Fruit fly (Drosophila melanogaster) whole organism, embryonic: Measurements from ENCODE around the gene Ptp99A.

Experiments used
- Atf3 ChIP-seq: fragments of 200-800 bp; sonication (Bioruptor generic); optimal IDR thresholded peaks from 3 replicates; lab custom pipeline; 2016; ENCODE audit warnings: missing biosample characterization, missing genetic modification characterization
- BEAF-32 ChIP-seq: fragments of 200-800 bp; sonication (Bioruptor generic); optimal IDR thresholded peaks from 3 replicates; lab custom pipeline; 2017; ENCODE audit warnings: missing biosample characterization, missing genetic modification characterization, mild to moderate bottlenecking, moderate library complexity, missing genetic modification reagents
- CG10366 ChIP-seq: fragments of 200-800 bp; sonication (Bioruptor generic); IDR thresholded peaks from 2 replicates; pipeline ENCODE4 v1.3.6; 2022; ENCODE audit warnings: missing biosample characterization, missing genetic modification characterization
- CG11696 ChIP-seq: fragments of 200-800 bp; sonication (Bioruptor generic); IDR thresholded peaks from 2 replicates; pipeline ENCODE4 v1.3.6; 2022; ENCODE audit warnings: missing biosample characterization, missing genetic modification characterization
- CG11723 ChIP-seq: fragments of 200-800 bp; sonication (Bioruptor generic); optimal IDR thresholded peaks from 2 replicates; lab custom pipeline; 2017; ENCODE audit warnings: missing biosample characterization, mild to moderate bottlenecking, missing genetic modification characterization
- CG12071 ChIP-seq: fragments of 200-800 bp; sonication (Bioruptor generic); optimal IDR thresholded peaks from 3 replicates; lab custom pipeline; 2018; ENCODE audit warnings: missing biosample characterization, mild to moderate bottlenecking, missing genetic modification characterization
- CG12219 ChIP-seq: fragments of 200-800 bp; sonication (Bioruptor generic); optimal IDR thresholded peaks from 3 replicates; lab custom pipeline; 2018; ENCODE audit warnings: missing biosample characterization, mild to moderate bottlenecking, missing genetic modification characterization
- CG12744 ChIP-seq: fragments of 200-800 bp; sonication (Bioruptor generic); optimal IDR thresholded peaks from 2 replicates; lab custom pipeline; 2016; ENCODE audit warnings: missing biosample characterization, missing genetic modification characterization
- CG12942 ChIP-seq: fragments of 200-800 bp; sonication (Bioruptor generic); optimal IDR thresholded peaks from 3 replicates; lab custom pipeline; 2016; ENCODE audit warnings: missing biosample characterization, missing genetic modification characterization
- CG15011 ChIP-seq: fragments of 200-800 bp; sonication (Bioruptor generic); optimal IDR thresholded peaks from 3 replicates; lab custom pipeline; 2018; ENCODE audit warnings: missing biosample characterization, mild to moderate bottlenecking, missing genetic modification characterization
- CG15073 ChIP-seq: fragments of 200-800 bp; sonication (Bioruptor generic); optimal IDR thresholded peaks from 2 replicates; lab custom pipeline; 2016; ENCODE audit warnings: missing biosample characterization, missing genetic modification characterization
- CG15601 ChIP-seq: fragments of 200-800 bp; sonication (Bioruptor generic); optimal IDR thresholded peaks from 3 replicates; lab custom pipeline; 2019; ENCODE audit warnings: missing biosample characterization, mild to moderate bottlenecking, missing genetic modification characterization, moderate library complexity
- CG1602 ChIP-seq: fragments of 200-800 bp; sonication (Bioruptor generic); optimal IDR thresholded peaks from 3 replicates; lab custom pipeline; 2016; ENCODE audit warnings: missing biosample characterization, missing genetic modification characterization
- CG17359 ChIP-seq: fragments of 200-800 bp; sonication (Bioruptor generic); optimal IDR thresholded peaks from 3 replicates; lab custom pipeline; 2018; ENCODE audit warnings: missing biosample characterization, mild to moderate bottlenecking, missing genetic modification characterization, moderate library complexity
- CG17385 ChIP-seq: fragments of 200-800 bp; sonication (Bioruptor generic); optimal IDR thresholded peaks from 3 replicates; lab custom pipeline; 2018; ENCODE audit warnings: missing biosample characterization, mild to moderate bottlenecking, missing genetic modification characterization
- CG2202 ChIP-seq: fragments of 200-800 bp; sonication (Bioruptor generic); optimal IDR thresholded peaks from 2 replicates; lab custom pipeline; 2018; ENCODE audit warnings: missing biosample characterization, mild to moderate bottlenecking, missing genetic modification characterization
- CG31365 ChIP-seq: fragments of 200-800 bp; sonication (Bioruptor generic); optimal IDR thresholded peaks from 2 replicates; lab custom pipeline; 2018; ENCODE audit warnings: missing biosample characterization, mild to moderate bottlenecking, missing genetic modification characterization
- CG7357 ChIP-seq: fragments of 200-800 bp; sonication (Bioruptor generic); IDR thresholded peaks from 3 replicates; pipeline ENCODE4 v1.3.6; 2022; ENCODE audit warnings: missing biosample characterization, missing genetic modification characterization
- CG9797 ChIP-seq: fragments of 200-800 bp; sonication (Bioruptor generic); optimal IDR thresholded peaks from 3 replicates; lab custom pipeline; 2018; ENCODE audit warnings: missing biosample characterization, mild to moderate bottlenecking, missing genetic modification characterization
- CG9876 ChIP-seq: fragments of 200-800 bp; sonication (Bioruptor generic); optimal IDR thresholded peaks from 2 replicates; lab custom pipeline; 2016; ENCODE audit warnings: missing biosample characterization, missing genetic modification characterization
- E2f1 ChIP-seq: fragments of 200-800 bp; sonication (Bioruptor generic); IDR thresholded peaks from 2 replicates; pipeline ENCODE4 v1.3.6; 2022; ENCODE audit warnings: missing biosample characterization, missing genetic modification characterization
- Fer1 ChIP-seq: fragments of 200-800 bp; sonication (Bioruptor generic); optimal IDR thresholded peaks from 2 replicates; lab custom pipeline; 2017; ENCODE audit warnings: missing biosample characterization, mild to moderate bottlenecking, missing genetic modification characterization
- Gug ChIP-seq: fragments of 200-800 bp; sonication (Bioruptor generic); IDR thresholded peaks from 4 replicates; pipeline ENCODE4 v1.3.6; 2022; ENCODE audit warnings: missing biosample characterization, missing genetic modification characterization
- Jarid2 ChIP-seq: fragments of 200-800 bp; sonication (Bioruptor generic); optimal IDR thresholded peaks from 3 replicates; lab custom pipeline; 2017; ENCODE audit warnings: mild to moderate bottlenecking, missing biosample characterization, missing genetic modification reagents, missing genetic modification characterization
- Lhr ChIP-seq: fragments of 200-800 bp; sonication (Bioruptor generic); optimal IDR thresholded peaks from 3 replicates; lab custom pipeline; 2017; ENCODE audit warnings: mild to moderate bottlenecking, missing biosample characterization, missing genetic modification reagents, missing genetic modification characterization
- MTF-1 ChIP-seq: fragments of 200-800 bp; sonication (Bioruptor generic); optimal IDR thresholded peaks from 2 replicates; lab custom pipeline; 2018; ENCODE audit warnings: missing biosample characterization, mild to moderate bottlenecking, missing genetic modification characterization, borderline replicate concordance
- Med ChIP-seq: fragments of 200-800 bp; sonication (Bioruptor generic); peaks from one replicate; lab custom pipeline; 2016; ENCODE audit warnings: missing biosample characterization, missing genetic modification characterization, mild to moderate bottlenecking, inconsistent platforms, moderate library complexity
- NFAT ChIP-seq: fragments of 200-800 bp; sonication (Bioruptor generic); IDR thresholded peaks from 2 replicates; pipeline ENCODE4 v1.3.6; 2022; ENCODE audit warnings: missing biosample characterization, missing genetic modification characterization
- NfI ChIP-seq: fragments of 200-800 bp; sonication (Bioruptor generic); optimal IDR thresholded peaks from 3 replicates; lab custom pipeline; 2018; ENCODE audit warnings: missing biosample characterization, mild to moderate bottlenecking, missing genetic modification characterization, moderate library complexity
- Ravus ChIP-seq: fragments of 200-800 bp; sonication (Bioruptor generic); IDR thresholded peaks from 2 replicates; pipeline ENCODE4 v1.3.6; 2022; ENCODE audit warnings: missing biosample characterization, missing genetic modification characterization
- Rfx ChIP-seq: fragments of 200-800 bp; sonication (Bioruptor generic); IDR thresholded peaks from 2 replicates; pipeline ENCODE4 v1.3.6; 2022; ENCODE audit warnings: missing biosample characterization, missing genetic modification characterization
- Stat92E ChIP-seq, 3 experiments: fragments of >200 bp in 2 of 3; fragments of 200-800 bp in 1 of 3; sonication (Bioruptor generic) in 1 of 3; optimal IDR thresholded peaks; 2 replicates each; lab custom pipeline; 2017 to 2019; ENCODE audit warnings: missing biosample characterization in 3 of 3, missing genetic modification characterization in 3 of 3, mild to moderate bottlenecking in 1 of 3, moderate library complexity in 1 of 3
- Vsx1 ChIP-seq: fragments of 200-800 bp; sonication (Bioruptor generic); optimal IDR thresholded peaks from 2 replicates; lab custom pipeline; 2017; ENCODE audit warnings: missing biosample characterization, mild to moderate bottlenecking, missing genetic modification characterization, missing genetic modification reagents
- chif ChIP-seq, 2 experiments: fragments of 200-800 bp; sonication (Bioruptor generic); optimal IDR thresholded peaks; 3 replicates each; lab custom pipeline; 2016; ENCODE audit warnings: missing biosample characterization in 2 of 2, missing genetic modification characterization in 2 of 2
- dan ChIP-seq: fragments of 200-800 bp; sonication (Bioruptor generic); IDR thresholded peaks from 2 replicates; pipeline ENCODE4 v1.3.6; 2022; ENCODE audit warnings: missing biosample characterization, missing genetic modification characterization
- dati ChIP-seq: fragments of 200-800 bp; sonication (Bioruptor generic); IDR thresholded peaks from 2 replicates; pipeline ENCODE4 v1.3.6; 2022; ENCODE audit warnings: missing biosample characterization, missing genetic modification characterization
- dysf ChIP-seq: fragments of 200-800 bp; sonication (Bioruptor generic); IDR thresholded peaks from 3 replicates; pipeline ENCODE4 v1.3.6; 2022; ENCODE audit warnings: missing biosample characterization, missing genetic modification characterization
- en ChIP-seq: fragments of 200-800 bp; sonication (Bioruptor generic); optimal IDR thresholded peaks from 2 replicates; lab custom pipeline; 2016; ENCODE audit warnings: missing biosample characterization, missing genetic modification characterization
- h ChIP-seq: fragments of >200 bp; optimal IDR thresholded peaks from 2 replicates; lab custom pipeline; 2017
- hth ChIP-seq: fragments of >200 bp; optimal IDR thresholded peaks from 2 replicates; lab custom pipeline; 2017; ENCODE audit warnings: inconsistent platforms
- jumu ChIP-seq: fragments of 200-800 bp; sonication (Bioruptor generic); optimal IDR thresholded peaks from 3 replicates; lab custom pipeline; 2016; ENCODE audit warnings: missing biosample characterization, missing genetic modification characterization
- kni ChIP-seq: fragments of 200-800 bp; sonication (Bioruptor generic); optimal IDR thresholded peaks from 3 replicates; lab custom pipeline; 2017; ENCODE audit warnings: mild to moderate bottlenecking, missing biosample characterization, missing genetic modification reagents, missing genetic modification characterization
- p53 ChIP-seq: fragments of 200-800 bp; sonication (Bioruptor generic); optimal IDR thresholded peaks from 2 replicates; lab custom pipeline; 2016; ENCODE audit warnings: missing biosample characterization, missing genetic modification characterization
- psq ChIP-seq: fragments of 200-800 bp; sonication (Bioruptor generic); optimal IDR thresholded peaks from 2 replicates; lab custom pipeline; 2017; ENCODE audit warnings: missing biosample characterization, missing genetic modification characterization
- sim ChIP-seq: fragments of 200-800 bp; sonication (Bioruptor generic); IDR thresholded peaks from 2 replicates; pipeline ENCODE4 v1.3.6; 2022; ENCODE audit warnings: missing biosample characterization, missing genetic modification characterization
- slbo ChIP-seq: fragments of 200-800 bp; sonication (Bioruptor generic); IDR thresholded peaks from 2 replicates; pipeline ENCODE4 v1.3.6; 2022; ENCODE audit warnings: missing biosample characterization, missing genetic modification characterization
- tll ChIP-seq, 2 experiments: fragments of 200-800 bp in 1 of 2; fragments of >200 bp in 1 of 2; sonication (Bioruptor generic) in 1 of 2; optimal IDR thresholded peaks; 2 replicates each; lab custom pipeline; 2017 to 2019; ENCODE audit warnings: missing biosample characterization in 2 of 2, missing genetic modification characterization in 2 of 2, mild to moderate bottlenecking in 1 of 2, moderate library complexity in 1 of 2
- tna ChIP-seq: fragments of 200-800 bp; sonication (Bioruptor generic); IDR thresholded peaks from 2 replicates; pipeline ENCODE4 v1.3.6; 2022; ENCODE audit warnings: missing biosample characterization, missing genetic modification characterization; ENCODE audit not compliant: partially characterized antibody
- usp ChIP-seq: fragments of >200 bp; optimal IDR thresholded peaks from 2 replicates; lab custom pipeline; 2017; ENCODE audit warnings: missing biosample characterization, missing genetic modification characterization
- zen ChIP-seq: fragments of 200-800 bp; sonication (Bioruptor generic); optimal IDR thresholded peaks from 3 replicates; lab custom pipeline; 2018; ENCODE audit warnings: missing biosample characterization, mild to moderate bottlenecking, missing genetic modification characterization, moderate library complexity

The Ptp99A gene

DNA sequence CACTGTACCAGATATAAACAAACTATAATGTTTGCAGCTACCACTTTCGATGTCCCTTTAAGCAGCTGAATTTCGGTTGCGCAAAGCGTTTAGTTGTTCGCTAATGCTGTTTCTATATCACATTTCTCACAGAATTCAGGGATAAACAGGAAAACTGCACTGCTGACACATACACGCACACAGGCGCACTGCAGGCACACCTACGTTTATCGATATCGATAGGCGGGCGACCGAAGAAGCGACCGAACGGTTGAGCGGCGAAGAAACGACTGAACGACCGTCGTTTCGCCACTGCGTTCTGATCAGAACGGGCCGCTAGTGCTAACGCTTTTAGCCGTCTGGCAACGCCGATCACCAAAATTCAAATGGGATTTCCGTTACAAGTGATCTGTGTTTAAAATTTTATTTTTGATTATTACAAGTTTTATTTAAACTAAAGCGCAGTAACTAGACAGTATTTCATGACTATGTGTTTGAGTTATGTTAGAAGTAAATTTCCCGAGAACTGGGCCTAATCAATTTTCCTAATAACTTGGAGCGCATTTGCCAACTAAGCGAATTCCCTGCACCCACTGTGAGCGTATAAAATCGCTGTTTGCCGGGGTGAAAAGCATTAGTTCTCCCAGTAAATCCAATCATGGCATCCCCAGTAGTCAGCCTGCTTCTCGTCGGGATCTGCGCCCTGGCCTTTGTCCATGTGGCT, 115.9 kb downstream of the Ptp99A start, which contains the start of the genes CG2310 and Diedel (continued):
- TF ChIP-seq CG1602 (GFP tag; lab: Kevin White, UChicago): no peak
- TF ChIP-seq CG31365: no peak
- no peak for TF ChIP-seq hth (lab: Kevin White, UChicago)
- peak; percentile 18 for TF ChIP-seq NfI (GFP tag; lab: Kevin White, UChicago)
- TF ChIP-seq Lhr (GFP tag; lab: Kevin White, UChicago): no peak
- TF ChIP-seq sim (GFP tag; lab: Robert Waterston, UW): no peak
- TF ChIP-seq CG12219 (GFP tag; lab: Kevin White, UChicago): no peak
- no peak for TF ChIP-seq CG9876 (GFP tag; lab: Kevin White, UChicago)
- TF ChIP-seq CG15011: no peak
- TF ChIP-seq CG15601: peak; percentile 26
- no peak for TF ChIP-seq CG11696 (GFP tag; lab: Robert Waterston, UW)
- TF ChIP-seq CG12942 (GFP tag; lab: Kevin White, UChicago): no peak
- TF ChIP-seq kni: no peak
- TF ChIP-seq h (lab: Kevin White, UChicago): no peak
- no peak for TF ChIP-seq en (GFP tag; lab: Kevin White, UChicago)
- TF ChIP-seq jumu: peak; percentile 0
- TF ChIP-seq CG7357: no peak
- no peak for TF ChIP-seq CG2202 (tag; lab: Kevin White, UChicago)
- no peak for TF ChIP-seq dati (GFP tag; lab: Robert Waterston, UW)
- peak; percentile 18 for TF ChIP-seq Fer1 (GFP tag; lab: Kevin White, UChicago)
- TF ChIP-seq dysf (GFP tag; lab: Robert Waterston, UW): 0 out of 3 replicates have a peak, but pooled peaks have one; percentile 38
- TF ChIP-seq tna (GFP tag; lab: Robert Waterston, UW): no peak
- no peak for TF ChIP-seq Vsx1
- no peak for TF ChIP-seq CG12071
- no peak for TF ChIP-seq chif (GFP tag; optimal IDR thresholded peaks at IDR 0.05; lab: Kevin White, UChicago)
- TF ChIP-seq usp (GFP tag; lab: Kevin White, UChicago): no peak
- TF ChIP-seq Stat92E (GFP tag; optimal IDR thresholded peaks at IDR 0.05; lab: Kevin White, UChicago): peak in 1 of 3 experiments; percentile 67
- no peak for TF ChIP-seq Ravus (GFP tag; lab: Robert Waterston, UW)
- TF ChIP-seq slbo: no peak
- peak; percentile 43; the same call in 1 of the 2 replicates for TF ChIP-seq NFAT (GFP tag; lab: Robert Waterston, UW)
- peak; percentile 39 for TF ChIP-seq CG9797 (GFP tag; lab: Kevin White, UChicago)
- no peak for TF ChIP-seq Atf3 (GFP tag; lab: Kevin White, UChicago)
- TF ChIP-seq Gug: no peak; the same call in 3 of the 4 replicates
- TF ChIP-seq dan (GFP tag; lab: Robert Waterston, UW): no peak
- no peak for TF ChIP-seq CG11723 (GFP tag; lab: Kevin White, UChicago)
- peak; percentile 81 for TF ChIP-seq Jarid2 (GFP tag; lab: Kevin White, UChicago)
- TF ChIP-seq MTF-1: no peak
- peak; percentile 78 for TF ChIP-seq Med (GFP tag; lab: Kevin White, UChicago)
- no peak for TF ChIP-seq CG17359 (tag; lab: Kevin White, UChicago)
- no peak for TF ChIP-seq tll (GFP tag; optimal IDR thresholded peaks at IDR 0.05; lab: Kevin White, UChicago)
- TF ChIP-seq E2f1: no peak
- no peak for TF ChIP-seq CG10366 (GFP tag; lab: Robert Waterston, UW)
- peak; percentile 37 for TF ChIP-seq p53 (GFP tag; lab: Kevin White, UChicago)
- TF ChIP-seq CG17385 (GFP tag; lab: Kevin White, UChicago): no peak
- no peak for TF ChIP-seq CG15073 (GFP tag; lab: Kevin White, UChicago)
- peak; percentile 52 for TF ChIP-seq BEAF-32 (GFP tag; lab: Kevin White, UChicago)
- peak; percentile 51; the same call in 1 of the 2 replicates for TF ChIP-seq Rfx
- TF ChIP-seq psq: no peak
- TF ChIP-seq zen: peak; percentile 49
- no peak for TF ChIP-seq CG12744
